Worm (Caenorhabditis elegans): ENCODE measurements around the gene popl-1.
A peak's percentile ranks its signal among the peaks of the same experiment; 100 is the strongest.

Gene popl-1

DNA sequence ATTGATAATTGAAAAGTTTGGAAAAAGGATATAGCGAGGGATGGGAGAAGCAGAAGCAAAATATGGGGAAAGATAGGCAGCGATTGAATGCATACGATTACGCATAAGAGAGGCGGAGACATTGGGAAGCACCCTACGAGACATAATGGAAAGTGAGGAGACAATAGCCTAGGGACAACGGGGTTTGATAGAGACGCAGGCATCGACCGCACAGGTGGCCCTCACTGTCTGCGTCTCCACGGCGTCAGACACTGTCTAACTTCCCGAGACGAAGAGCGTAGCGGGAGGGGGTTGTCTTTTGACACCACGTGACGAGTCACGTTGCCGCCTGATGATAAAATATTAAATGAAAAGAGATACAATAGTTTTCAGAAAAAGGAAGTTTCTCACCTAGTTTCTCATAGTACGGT is 9.7 kb downstream of the popl-1 start (continued):
- TF ChIP-seq lin-38 (GFP tag; IDR thresholded peaks at IDR 0.05) (peak; percentile 68), hmg-1.1 (GFP tag; IDR thresholded peaks at IDR 0.05) (peak; percentile 97), madf-9 (GFP tag; conservative IDR thresholded peaks at IDR 0.05) (peak; percentile 68), nhr-11 (tag; optimal IDR thresholded peaks at IDR 0.05) (peak; percentile 82), dve-1 (tag; optimal IDR thresholded peaks at IDR 0.05; ENCODE audit: insufficient read depth) (peak; percentile 88), tra-1 (GFP tag; IDR thresholded peaks at IDR 0.05) (peak; percentile 94), snpc-4 (tag; optimal IDR thresholded peaks at IDR 0.05) (no peak), nhr-42 (GFP tag; IDR thresholded peaks at IDR 0.05) (peak; percentile 85), nhr-28 (tag; optimal IDR thresholded peaks at IDR 0.05) (peak; percentile 86), ZK337.2 (GFP tag; IDR thresholded peaks at IDR 0.05) (0 out of 2 replicates have a peak, but pooled peaks have one; percentile 39), aha-1 (tag) (peak; percentile 97), mxl-3 (GFP tag; optimal IDR thresholded peaks at IDR 0.05) (peak; percentile 98), duxl-1 (tag; optimal IDR thresholded peaks at IDR 0.05; ENCODE audit: poor library complexity) (peak; percentile 46), vab-7 (GFP tag; IDR thresholded peaks at IDR 0.05) (no peak), rbr-2 (tag; optimal IDR thresholded peaks at IDR 0.05) (peak; percentile 84), ztf-11 (tag; optimal IDR thresholded peaks at IDR 0.05) (no peak), daf-16 (GFP tag; optimal IDR thresholded peaks at IDR 0.05) (peak; percentile 70 to 83), daf-16 (tag; optimal IDR thresholded peaks at IDR 0.05) (peak; percentile 58), jun-1 (tag; optimal IDR thresholded peaks at IDR 0.05) (peak; percentile 27), Y75B8A.6 (GFP tag; IDR thresholded peaks at IDR 0.05) (0 out of 2 replicates have a peak, but pooled peaks have one; percentile 22), nhr-111 (GFP tag; optimal IDR thresholded peaks at IDR 0.05) (no peak), dmd-6 (GFP tag; IDR thresholded peaks at IDR 0.05) (peak; percentile 98), mxl-2 (GFP tag; conservative IDR thresholded peaks at IDR 0.05) (peak; percentile 62; the same call in 1 of the 2 replicates), mdt-29 (GFP tag; IDR thresholded peaks at IDR 0.05) (peak; percentile 86), nhr-102 (tag; optimal IDR thresholded peaks at IDR 0.05) (peak; percentile 92), unc-62 (GFP tag; optimal IDR thresholded peaks at IDR 0.05 in 1 of 2) (peak in 1 of 2 experiments; percentile 99), unc-62 (tag; optimal IDR thresholded peaks at IDR 0.05) (no peak), spr-1 (tag; optimal IDR thresholded peaks at IDR 0.05) (peak; percentile 72), F37D6.2 (tag; optimal IDR thresholded peaks at IDR 0.05) (peak; percentile 39), dmd-8 (GFP tag; IDR thresholded peaks at IDR 0.05) (no peak), lin-13 (GFP tag; optimal IDR thresholded peaks at IDR 0.05) (peak; percentile 10), lim-7 (GFP tag; IDR thresholded peaks at IDR 0.05) (no peak), zfp-2 (tag; optimal IDR thresholded peaks at IDR 0.05) (no peak), D1046.2 (GFP tag; IDR thresholded peaks at IDR 0.05) (no peak), arid-1 (GFP tag; conservative IDR thresholded peaks at IDR 0.05) (peak; percentile 78; the same call in 1 of the 2 replicates), hif-1 (tag; optimal IDR thresholded peaks at IDR 0.05) (peak; percentile 36 to 67), egl-43 (GFP tag; IDR thresholded peaks at IDR 0.05) (peak; percentile 88), lin-1 (GFP tag; IDR thresholded peaks at IDR 0.05) (peak; percentile 95), F10B5.3 (tag; optimal IDR thresholded peaks at IDR 0.05) (peak; percentile 34), mep-1 (tag; optimal IDR thresholded peaks at IDR 0.05) (peak; percentile 79), dpl-1 (GFP tag; optimal IDR thresholded peaks at IDR 0.05) (peak; percentile 18), zag-1 (tag; optimal IDR thresholded peaks at IDR 0.05) (no peak), nhr-48 (tag; optimal IDR thresholded peaks at IDR 0.05) (peak; percentile 93), T20F7.1 (GFP tag; optimal IDR thresholded peaks at IDR 0.05) (peak; percentile 76), tag-97 (GFP tag; IDR thresholded peaks at IDR 0.05) (no peak), ceh-82 (tag; optimal IDR thresholded peaks at IDR 0.05) (no peak), daf-8 (GFP tag; IDR thresholded peaks at IDR 0.05) (no peak), saeg-2 (GFP tag; IDR thresholded peaks at IDR 0.05) (peak; percentile 93), set-16 (GFP tag; IDR thresholded peaks at IDR 0.05) (peak; percentile 88), mdl-1 (tag; optimal IDR thresholded peaks at IDR 0.05) (peak; percentile 96 to 99), nhr-76 (tag; optimal IDR thresholded peaks at IDR 0.05) (peak; percentile 40), ctbp-1 (GFP tag; IDR thresholded peaks at IDR 0.05) (peak; percentile 56; the same call in 1 of the 2 replicates)

All from whole organism, L4 larva.